Worm (Caenorhabditis elegans): ENCODE data around the gene mett-10.

mett-10 gene

ce11 chrIII:10085103-10085502, 29.7 kb upstream of the mett-10 start, which contains the start of gene T16H12.13:
T16H12.13 (plus strand) TSS chrIII:10085403.
- TF ChIP-seq ztf-11 (tag; optimal IDR thresholded peaks at IDR 0.05), result no peak
- TF ChIP-seq F13H6.1 (tag; optimal IDR thresholded peaks at IDR 0.05), result no peak
- no peak for TF ChIP-seq nhr-129 (tag; optimal IDR thresholded peaks at IDR 0.05)
- no peak for TF ChIP-seq lin-11 (tag; optimal IDR thresholded peaks at IDR 0.05)
- TF ChIP-seq crh-2 (tag; optimal IDR thresholded peaks at IDR 0.05), result no peak
- no peak for TF ChIP-seq ceh-16 (tag; optimal IDR thresholded peaks at IDR 0.05)
- no peak for TF ChIP-seq dmd-4 (tag; optimal IDR thresholded peaks at IDR 0.05)
- no peak for TF ChIP-seq fos-1 (tag; optimal IDR thresholded peaks at IDR 0.05)
- no peak for TF ChIP-seq blmp-1 (tag; optimal IDR thresholded peaks at IDR 0.05; ENCODE audit: insufficient read depth)
- TF ChIP-seq ceh-82 (tag; optimal IDR thresholded peaks at IDR 0.05), result no peak
- no peak for TF ChIP-seq gmeb-1 (tag; optimal IDR thresholded peaks at IDR 0.05)
- TF ChIP-seq Y55F3AM.14 (GFP tag; optimal IDR thresholded peaks at IDR 0.05), result no peak
- TF ChIP-seq mbf-1 (tag; optimal IDR thresholded peaks at IDR 0.05), result no peak
- no peak for TF ChIP-seq nhr-23 (tag; optimal IDR thresholded peaks at IDR 0.05)
- no peak for TF ChIP-seq nhr-11 (tag; optimal IDR thresholded peaks at IDR 0.05)
- no peak for TF ChIP-seq lsy-2 (tag; optimal IDR thresholded peaks at IDR 0.05)
- no peak for TF ChIP-seq alr-1 (tag; optimal IDR thresholded peaks at IDR 0.05)
- TF ChIP-seq unc-55 (GFP tag; optimal IDR thresholded peaks at IDR 0.05), result no peak
- no peak for TF ChIP-seq R02D3.7 (tag; optimal IDR thresholded peaks at IDR 0.05)
- no peak for TF ChIP-seq C34F6.9 (tag; optimal IDR thresholded peaks at IDR 0.05)

DNA sequence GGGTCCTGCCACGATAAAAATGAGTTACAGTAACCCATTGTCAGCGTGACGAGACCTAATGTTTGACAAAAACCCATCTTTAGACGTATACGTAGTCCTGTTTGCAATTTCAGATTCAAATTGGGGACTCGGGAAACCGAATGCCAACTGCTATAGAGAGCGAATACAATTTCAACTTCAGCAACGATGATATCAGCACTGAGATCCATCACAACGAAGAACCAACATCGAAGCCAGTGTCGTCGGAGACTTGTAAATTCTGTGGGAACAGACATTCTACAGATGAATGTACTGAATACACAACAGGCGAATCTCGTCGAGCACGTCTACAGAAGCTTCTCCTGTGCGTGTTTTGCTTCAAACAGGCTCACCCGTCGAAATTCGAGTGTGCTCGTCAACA, 29.3 kb upstream of the mett-10 start:
- TF ChIP-seq nhr-6 (tag; optimal IDR thresholded peaks at IDR 0.05) (no peak), F13H6.1 (tag; optimal IDR thresholded peaks at IDR 0.05) (no peak), mbf-1 (tag; optimal IDR thresholded peaks at IDR 0.05) (no peak), mab-5 (tag; optimal IDR thresholded peaks at IDR 0.05) (no peak), lin-11 (tag; optimal IDR thresholded peaks at IDR 0.05) (no peak), elt-1 (tag; optimal IDR thresholded peaks at IDR 0.05) (no peak), nhr-12 (tag; optimal IDR thresholded peaks at IDR 0.05) (no peak), skn-1 (tag; optimal IDR thresholded peaks at IDR 0.05) (no peak), R02D3.7 (tag; optimal IDR thresholded peaks at IDR 0.05) (no peak), lin-13 (GFP tag; optimal IDR thresholded peaks at IDR 0.05) (no peak), nhr-11 (tag; optimal IDR thresholded peaks at IDR 0.05) (no peak), sem-4 (tag; optimal IDR thresholded peaks at IDR 0.05) (no peak), crh-2 (tag; optimal IDR thresholded peaks at IDR 0.05) (no peak), aly-2 (tag; optimal IDR thresholded peaks at IDR 0.05) (no peak), unc-55 (GFP tag; optimal IDR thresholded peaks at IDR 0.05) (no peak), ztf-11 (tag; optimal IDR thresholded peaks at IDR 0.05) (no peak)

- no peak for TF ChIP-seq ama-1 (optimal IDR thresholded peaks at IDR 0.05)
- TF ChIP-seq mdl-1 (tag; optimal IDR thresholded peaks at IDR 0.05), result no peak
- TF ChIP-seq lin-13 (GFP tag; optimal IDR thresholded peaks at IDR 0.05), result no peak
- TF ChIP-seq nhr-11 (tag; optimal IDR thresholded peaks at IDR 0.05), result no peak
- TF ChIP-seq mbf-1 (tag; optimal IDR thresholded peaks at IDR 0.05), result no peak
- TF ChIP-seq aly-2 (tag; optimal IDR thresholded peaks at IDR 0.05), result no peak
- TF ChIP-seq C34F6.9 (tag; optimal IDR thresholded peaks at IDR 0.05), result no peak
- no peak for TF ChIP-seq sem-4 (tag; optimal IDR thresholded peaks at IDR 0.05)
- TF ChIP-seq R02D3.7 (tag; optimal IDR thresholded peaks at IDR 0.05), result no peak
- no peak for TF ChIP-seq nhr-12 (tag; optimal IDR thresholded peaks at IDR 0.05)
- TF ChIP-seq unc-62 (GFP tag; optimal IDR thresholded peaks at IDR 0.05), result no peak
These were observed 28.9 kb upstream of the mett-10 start, which contains the start of gene T16H12.2 for ce11 chrIII:10085983-10086382. T16H12.2 (plus strand) TSS chrIII:10086283.

DNA sequence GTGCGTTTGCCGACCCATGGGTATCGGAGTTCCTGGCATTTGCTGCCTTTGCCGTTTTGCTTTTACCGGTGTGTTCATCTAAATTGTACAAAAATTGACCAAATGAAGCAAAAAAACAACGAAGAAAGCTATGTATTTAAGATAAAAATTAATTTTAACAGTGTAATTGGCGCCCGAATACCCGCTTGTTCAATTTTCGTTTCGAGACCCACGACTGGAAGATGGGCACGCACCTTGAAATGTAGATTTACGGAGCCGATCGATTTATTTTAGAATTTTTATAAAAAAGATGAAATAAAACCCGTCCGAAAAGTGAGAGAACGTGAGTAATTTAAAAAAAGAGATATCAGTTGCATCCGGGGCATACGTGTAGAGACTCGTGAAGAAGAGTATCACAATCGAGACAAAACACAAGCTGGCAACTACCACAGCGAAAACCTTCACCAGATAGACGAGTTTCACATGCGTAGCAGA, 26.3 kb upstream of the mett-10 start, which contains the start of gene hal-2:
Gene hal-2 (minus strand): TSS at position 424 of the 474 bp plus-strand sequence.
- no peak for TF ChIP-seq ztf-4 (tag; optimal IDR thresholded peaks at IDR 0.05)
- TF ChIP-seq elt-3 (tag; optimal IDR thresholded peaks at IDR 0.05), result no peak
- no peak for TF ChIP-seq ztf-1 (GFP tag; conservative IDR thresholded peaks at IDR 0.05)
- TF ChIP-seq dmd-4 (tag; optimal IDR thresholded peaks at IDR 0.05), result no peak
- no peak for TF ChIP-seq gmeb-1 (tag; optimal IDR thresholded peaks at IDR 0.05)
- no peak for TF ChIP-seq nhr-21 (tag; optimal IDR thresholded peaks at IDR 0.05)
- no peak for TF ChIP-seq lin-11 (tag; optimal IDR thresholded peaks at IDR 0.05)
- TF ChIP-seq ztf-11 (tag; optimal IDR thresholded peaks at IDR 0.05), result no peak
- TF ChIP-seq sma-9 (GFP tag; optimal IDR thresholded peaks at IDR 0.05), result no peak
- TF ChIP-seq sma-9 (tag; optimal IDR thresholded peaks at IDR 0.05), result no peak
- TF ChIP-seq snpc-4 (tag; optimal IDR thresholded peaks at IDR 0.05), result no peak
- TF ChIP-seq unc-55 (GFP tag; optimal IDR thresholded peaks at IDR 0.05), result no peak
- TF ChIP-seq ama-1 (optimal IDR thresholded peaks at IDR 0.05), result no peak
- no peak for TF ChIP-seq mab-5 (tag; optimal IDR thresholded peaks at IDR 0.05)
- no peak for TF ChIP-seq mdl-1 (tag; optimal IDR thresholded peaks at IDR 0.05)

Data from whole organism, L2 larva.